Worm (Caenorhabditis elegans): ENCODE results near the gene spp-16.

The spp-16 gene

ce11 chrV:10937294-10937693, 36.2 kb upstream of the spp-16 start:
- TF ChIP-seq ceh-82 (tag; optimal IDR thresholded peaks at IDR 0.05) (no peak), nhr-25 (tag; optimal IDR thresholded peaks at IDR 0.05) (peak; percentile 1), nhr-23 (tag; optimal IDR thresholded peaks at IDR 0.05) (no peak), ztf-1 (GFP tag; conservative IDR thresholded peaks at IDR 0.05) (no peak), mdl-1 (tag; optimal IDR thresholded peaks at IDR 0.05) (no peak), C34F6.9 (tag; optimal IDR thresholded peaks at IDR 0.05) (peak; percentile 69), lin-13 (GFP tag; optimal IDR thresholded peaks at IDR 0.05) (no peak), lsy-2 (tag; optimal IDR thresholded peaks at IDR 0.05) (peak in 1 of 2 experiments; percentile 71), elt-1 (tag; optimal IDR thresholded peaks at IDR 0.05) (no peak), mbf-1 (tag; optimal IDR thresholded peaks at IDR 0.05) (no peak), lin-39 (tag; optimal IDR thresholded peaks at IDR 0.05) (no peak), sem-4 (tag; optimal IDR thresholded peaks at IDR 0.05) (peak; percentile 63), elt-3 (tag; optimal IDR thresholded peaks at IDR 0.05) (no peak), crh-2 (tag; optimal IDR thresholded peaks at IDR 0.05) (peak; percentile 52), blmp-1 (tag; optimal IDR thresholded peaks at IDR 0.05; ENCODE audit: insufficient read depth) (no peak), ztf-4 (tag; optimal IDR thresholded peaks at IDR 0.05) (peak; percentile 61), snpc-4 (tag; optimal IDR thresholded peaks at IDR 0.05) (no peak), gmeb-1 (tag; optimal IDR thresholded peaks at IDR 0.05) (peak; percentile 47), unc-62 (GFP tag; optimal IDR thresholded peaks at IDR 0.05) (no peak), ZK546.5 (tag; optimal IDR thresholded peaks at IDR 0.05) (no peak), aly-2 (tag; optimal IDR thresholded peaks at IDR 0.05) (no peak), ztf-11 (tag; optimal IDR thresholded peaks at IDR 0.05) (no peak), dmd-4 (tag; optimal IDR thresholded peaks at IDR 0.05) (no peak), nhr-10 (tag; optimal IDR thresholded peaks at IDR 0.05) (no peak), fos-1 (tag; optimal IDR thresholded peaks at IDR 0.05) (peak; percentile 13), nhr-21 (tag; optimal IDR thresholded peaks at IDR 0.05) (peak; percentile 87), Y55F3AM.14 (GFP tag; optimal IDR thresholded peaks at IDR 0.05) (no peak), sma-9 (GFP tag; optimal IDR thresholded peaks at IDR 0.05) (peak; percentile 84), sma-9 (tag; optimal IDR thresholded peaks at IDR 0.05) (no peak), nhr-11 (tag; optimal IDR thresholded peaks at IDR 0.05) (no peak), nhr-12 (tag; optimal IDR thresholded peaks at IDR 0.05) (no peak), lin-11 (tag; optimal IDR thresholded peaks at IDR 0.05) (no peak), ceh-16 (tag; optimal IDR thresholded peaks at IDR 0.05) (no peak), peb-1 (tag; optimal IDR thresholded peaks at IDR 0.05) (no peak), nhr-129 (tag; optimal IDR thresholded peaks at IDR 0.05) (peak; percentile 94), F13H6.1 (tag; optimal IDR thresholded peaks at IDR 0.05) (no peak), unc-39 (tag; optimal IDR thresholded peaks at IDR 0.05) (no peak), skn-1 (tag; optimal IDR thresholded peaks at IDR 0.05) (peak; percentile 55)

ce11 chrV:10936681-10937080, 35.6 kb upstream of the spp-16 start, which contains the start of gene F17C11.12:
F17C11.12 (minus strand) TSS chrV:10936920.
- TF ChIP-seq ceh-82 (tag; optimal IDR thresholded peaks at IDR 0.05): no peak
- peak; percentile 73 for TF ChIP-seq fos-1 (tag; optimal IDR thresholded peaks at IDR 0.05)
- TF ChIP-seq nhr-11 (tag; optimal IDR thresholded peaks at IDR 0.05): no peak
- no peak for TF ChIP-seq mdl-1 (tag; optimal IDR thresholded peaks at IDR 0.05)
- peak; percentile 13 for TF ChIP-seq F13H6.1 (tag; optimal IDR thresholded peaks at IDR 0.05)
- no peak for TF ChIP-seq sma-3 (GFP tag; optimal IDR thresholded peaks at IDR 0.05)
- no peak for TF ChIP-seq elt-3 (tag; optimal IDR thresholded peaks at IDR 0.05)
- peak; percentile 40 for TF ChIP-seq crh-2 (tag; optimal IDR thresholded peaks at IDR 0.05)
- peak; percentile 71 for TF ChIP-seq sma-9 (GFP tag; optimal IDR thresholded peaks at IDR 0.05)
- no peak for TF ChIP-seq sma-9 (tag; optimal IDR thresholded peaks at IDR 0.05)

ce11 chrV:10932411-10932810, 31.3 kb upstream of the spp-16 start, which contains the start of gene F58B4.5:
F58B4.5 (plus strand) TSS chrV:10932693.
- peak; percentile 71 for TF ChIP-seq sma-9 (GFP tag; optimal IDR thresholded peaks at IDR 0.05)
- TF ChIP-seq sma-9 (tag; optimal IDR thresholded peaks at IDR 0.05): no peak
- peak; percentile 43 for TF ChIP-seq fos-1 (tag; optimal IDR thresholded peaks at IDR 0.05)
- TF ChIP-seq crh-2 (tag; optimal IDR thresholded peaks at IDR 0.05): peak; percentile 54
- TF ChIP-seq nhr-77 (tag; optimal IDR thresholded peaks at IDR 0.05): no peak
